Fruit fly (Drosophila melanogaster): ENCODE results near the gene VhaM9.7-a.
A peak's percentile ranks its signal among the peaks of the same experiment; 100 is the strongest.

VhaM9.7-a gene

dm6 chr3L:4261177-4261576, 1.3 kb upstream of the VhaM9.7-a start:
- TF ChIP-seq CG9948 (tag; optimal IDR thresholded peaks at IDR 0.05) (no peak), EcR (GFP tag; optimal IDR thresholded peaks at IDR 0.05) (no peak), CG8159 (tag; optimal IDR thresholded peaks at IDR 0.05) (no peak), Pif1A (GFP tag; optimal IDR thresholded peaks at IDR 0.05) (no peak), CG8301 (tag; optimal IDR thresholded peaks at IDR 0.05) (no peak), D1 (tag; optimal IDR thresholded peaks at IDR 0.05) (no peak), CG32121 (GFP tag; IDR thresholded peaks at IDR 0.05) (no peak), CG17806 (tag; optimal IDR thresholded peaks at IDR 0.05) (no peak), rn (GFP tag; IDR thresholded peaks at IDR 0.05) (no peak), CG15710 (tag; optimal IDR thresholded peaks at IDR 0.05) (no peak), gl (tag; optimal IDR thresholded peaks at IDR 0.05) (no peak), Snoo (tag; optimal IDR thresholded peaks at IDR 0.05) (no peak), CG4496 (GFP tag; IDR thresholded peaks at IDR 0.05) (no peak), CG34367 (tag; optimal IDR thresholded peaks at IDR 0.05) (no peak), fd96Ca (GFP tag; IDR thresholded peaks at IDR 0.05) (no peak)

- no peak for TF ChIP-seq rn (GFP tag; IDR thresholded peaks at IDR 0.05)
- no peak for TF ChIP-seq CG17806 (tag; optimal IDR thresholded peaks at IDR 0.05)
- no peak for TF ChIP-seq CG15710 (tag; optimal IDR thresholded peaks at IDR 0.05)
- TF ChIP-seq CG34367 (tag; optimal IDR thresholded peaks at IDR 0.05): no peak
- no peak for TF ChIP-seq Snoo (tag; optimal IDR thresholded peaks at IDR 0.05)
- no peak for TF ChIP-seq CG8159 (tag; optimal IDR thresholded peaks at IDR 0.05)
- TF ChIP-seq gl (tag; optimal IDR thresholded peaks at IDR 0.05): no peak
- TF ChIP-seq CG32121 (GFP tag; IDR thresholded peaks at IDR 0.05): no peak
- no peak for TF ChIP-seq D1 (tag; optimal IDR thresholded peaks at IDR 0.05)
- no peak for TF ChIP-seq CG12605 (GFP tag; IDR thresholded peaks at IDR 0.05)
These were observed 997 bp downstream of the VhaM9.7-a start, which contains the start of gene CG1273 for dm6 chr3L:4263502-4263901. TSS of gene CG1273 (plus strand) at chr3L:4263719.

- no peak for TF ChIP-seq Ets98B (GFP tag; IDR thresholded peaks at IDR 0.05)
- TF ChIP-seq fd96Ca (GFP tag; IDR thresholded peaks at IDR 0.05): no peak
- TF ChIP-seq CG12605 (GFP tag; IDR thresholded peaks at IDR 0.05): no peak
- TF ChIP-seq CG13204 (GFP tag; optimal IDR thresholded peaks at IDR 0.05): no peak
- TF ChIP-seq CG9948 (tag; optimal IDR thresholded peaks at IDR 0.05): no peak
- TF ChIP-seq rn (GFP tag; IDR thresholded peaks at IDR 0.05): no peak
- no peak for TF ChIP-seq Pif1A (GFP tag; optimal IDR thresholded peaks at IDR 0.05)
- TF ChIP-seq CG8159 (tag; optimal IDR thresholded peaks at IDR 0.05): no peak
- no peak for TF ChIP-seq CG34367 (tag; optimal IDR thresholded peaks at IDR 0.05)
- TF ChIP-seq gl (tag; optimal IDR thresholded peaks at IDR 0.05): no peak
These were observed 2.5 kb downstream of the VhaM9.7-a start for dm6 chr3L:4264963-4265362.

dm6 chr3L:4265836-4266235, 3.3 kb downstream of the VhaM9.7-a start:
- TF ChIP-seq CG4496 (GFP tag; IDR thresholded peaks at IDR 0.05) (no peak), rn (GFP tag; IDR thresholded peaks at IDR 0.05) (no peak), CG17806 (tag; optimal IDR thresholded peaks at IDR 0.05) (no peak), gl (tag; optimal IDR thresholded peaks at IDR 0.05) (no peak), CG32121 (GFP tag; IDR thresholded peaks at IDR 0.05) (no peak), fd96Ca (GFP tag; IDR thresholded peaks at IDR 0.05) (no peak), Snoo (tag; optimal IDR thresholded peaks at IDR 0.05) (no peak), Pif1B (GFP tag; optimal IDR thresholded peaks at IDR 0.05) (no peak), CG12605 (GFP tag; IDR thresholded peaks at IDR 0.05) (no peak)

- TF ChIP-seq CG12605 (GFP tag; IDR thresholded peaks at IDR 0.05) (no peak), Pif1A (GFP tag; optimal IDR thresholded peaks at IDR 0.05) (no peak), Ets98B (GFP tag; IDR thresholded peaks at IDR 0.05) (no peak), CG4496 (GFP tag; IDR thresholded peaks at IDR 0.05) (no peak), Pif1B (GFP tag; optimal IDR thresholded peaks at IDR 0.05) (no peak), CG9948 (tag; optimal IDR thresholded peaks at IDR 0.05) (no peak), CG32121 (GFP tag; IDR thresholded peaks at IDR 0.05) (no peak), rn (GFP tag; IDR thresholded peaks at IDR 0.05) (no peak), CG34367 (tag; optimal IDR thresholded peaks at IDR 0.05) (no peak)
These were observed 4.9 kb downstream of the VhaM9.7-a start, which contains the start of gene CG33764 for dm6 chr3L:4267403-4267802. TSS of gene CG33764 (minus strand) at chr3L:4267503.

- TF ChIP-seq CG13204 (GFP tag; optimal IDR thresholded peaks at IDR 0.05): no peak
- no peak for TF ChIP-seq CG32121 (GFP tag; IDR thresholded peaks at IDR 0.05)
- no peak for TF ChIP-seq CG9948 (tag; optimal IDR thresholded peaks at IDR 0.05)
- no peak for TF ChIP-seq Ets98B (GFP tag; IDR thresholded peaks at IDR 0.05)
- TF ChIP-seq CG17806 (tag; optimal IDR thresholded peaks at IDR 0.05): no peak
- TF ChIP-seq CG4496 (GFP tag; IDR thresholded peaks at IDR 0.05): no peak
- TF ChIP-seq CG14655 (GFP tag; optimal IDR thresholded peaks at IDR 0.05): no peak
- TF ChIP-seq CG10348 (GFP tag; IDR thresholded peaks at IDR 0.05): no peak
- no peak for TF ChIP-seq CG34367 (tag; optimal IDR thresholded peaks at IDR 0.05)
- no peak for TF ChIP-seq EcR (GFP tag; optimal IDR thresholded peaks at IDR 0.05)
- no peak for TF ChIP-seq Snoo (tag; optimal IDR thresholded peaks at IDR 0.05)
- TF ChIP-seq CG8159 (tag; optimal IDR thresholded peaks at IDR 0.05): no peak
- no peak for TF ChIP-seq CG8301 (tag; optimal IDR thresholded peaks at IDR 0.05)
- no peak for TF ChIP-seq gl (tag; optimal IDR thresholded peaks at IDR 0.05)
- no peak for TF ChIP-seq rn (GFP tag; IDR thresholded peaks at IDR 0.05)
- no peak for TF ChIP-seq Pif1B (GFP tag; optimal IDR thresholded peaks at IDR 0.05)
- TF ChIP-seq D1 (tag; optimal IDR thresholded peaks at IDR 0.05): no peak
These were observed 6.7 kb downstream of the VhaM9.7-a start for dm6 chr3L:4269208-4269607.

- no peak for TF ChIP-seq rn (GFP tag; IDR thresholded peaks at IDR 0.05)
- peak; percentile 75 for TF ChIP-seq Pif1B (GFP tag; optimal IDR thresholded peaks at IDR 0.05)
- no peak for TF ChIP-seq CG10348 (GFP tag; IDR thresholded peaks at IDR 0.05)
- peak; percentile 63 for TF ChIP-seq CG32121 (GFP tag; IDR thresholded peaks at IDR 0.05)
- no peak for TF ChIP-seq EcR (GFP tag; optimal IDR thresholded peaks at IDR 0.05)
- no peak; the same call in 1 of the 2 replicates for TF ChIP-seq Ets98B (GFP tag; IDR thresholded peaks at IDR 0.05)
- TF ChIP-seq CG34367 (tag; optimal IDR thresholded peaks at IDR 0.05): peak; percentile 57
- peak; percentile 76 for TF ChIP-seq Snoo (tag; optimal IDR thresholded peaks at IDR 0.05)
- peak; percentile 81 for TF ChIP-seq CG9948 (tag; optimal IDR thresholded peaks at IDR 0.05)
- TF ChIP-seq Pif1A (GFP tag; optimal IDR thresholded peaks at IDR 0.05): peak; percentile 66
- TF ChIP-seq CG14655 (GFP tag; optimal IDR thresholded peaks at IDR 0.05): peak; percentile 82
- no peak for TF ChIP-seq CG13204 (GFP tag; optimal IDR thresholded peaks at IDR 0.05)
- TF ChIP-seq CG8301 (tag; optimal IDR thresholded peaks at IDR 0.05): peak; percentile 88
- peak; percentile 78 for TF ChIP-seq CG12605 (GFP tag; IDR thresholded peaks at IDR 0.05)
- TF ChIP-seq CG8159 (tag; optimal IDR thresholded peaks at IDR 0.05): peak; percentile 81
- peak; percentile 66 for TF ChIP-seq D1 (tag; optimal IDR thresholded peaks at IDR 0.05)
- peak; percentile 81 for TF ChIP-seq CG15710 (tag; optimal IDR thresholded peaks at IDR 0.05)
- TF ChIP-seq CG17806 (tag; optimal IDR thresholded peaks at IDR 0.05): peak; percentile 76
- TF ChIP-seq gl (tag; optimal IDR thresholded peaks at IDR 0.05): peak; percentile 52
- TF ChIP-seq CG4496 (GFP tag; IDR thresholded peaks at IDR 0.05): peak; percentile 67; the same call in 1 of the 3 replicates
- 0 out of 3 replicates have a peak, but pooled peaks have one; percentile 24 for TF ChIP-seq fd96Ca (GFP tag; IDR thresholded peaks at IDR 0.05)
These were observed 7.4 kb downstream of the VhaM9.7-a start for dm6 chr3L:4269920-4270319.
